Worm (Caenorhabditis elegans): ENCODE results near the gene Y38H6C.13.

DNA sequence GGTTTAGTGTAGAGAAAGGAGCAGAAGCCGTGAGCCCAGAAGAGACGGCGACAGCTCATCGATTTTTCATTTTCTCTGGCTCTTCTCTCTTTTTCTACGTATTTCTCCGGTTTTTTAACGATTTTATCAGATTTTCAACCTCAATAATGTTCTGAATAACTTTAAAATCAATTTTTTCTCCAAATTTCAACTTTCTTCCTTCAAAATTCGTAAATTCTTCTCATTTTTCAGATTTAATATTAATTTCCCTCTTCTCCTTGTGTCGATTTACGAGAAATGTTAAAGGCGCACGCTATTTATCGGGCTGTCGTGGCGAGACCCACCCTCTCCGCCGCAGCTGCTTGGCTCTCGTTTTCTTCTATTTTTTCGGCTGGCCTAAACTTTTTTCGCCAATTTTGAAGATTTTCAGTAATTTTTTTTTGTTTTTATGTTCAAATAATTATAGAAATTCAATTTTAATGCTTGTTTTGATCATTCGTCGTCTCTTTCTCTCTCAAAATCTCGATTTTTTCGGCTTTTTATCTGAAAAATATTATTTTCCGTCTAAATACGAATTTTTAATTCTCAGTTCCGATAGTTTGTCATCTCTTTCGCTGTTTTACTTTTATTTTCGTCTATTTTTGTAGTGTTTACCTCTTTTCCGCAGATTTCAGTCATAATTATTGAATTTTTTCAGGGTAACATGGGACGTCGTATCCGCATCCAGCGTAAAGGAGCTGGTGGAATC is 48.4 kb upstream of the Y38H6C.13 start, which contains the start of the genes calf-1 and rpl-2:
- no peak for TF ChIP-seq lim-6 (tag; optimal IDR thresholded peaks at IDR 0.05)
- no peak for TF ChIP-seq sdc-2 (tag; optimal IDR thresholded peaks at IDR 0.05)
- no peak for TF ChIP-seq unc-3 (GFP tag; conservative IDR thresholded peaks at IDR 0.05)
- TF ChIP-seq unc-3 (tag; optimal IDR thresholded peaks at IDR 0.05): no peak
